Fruit fly (Drosophila melanogaster) whole organism, wandering third instar larva: Measurements from ENCODE around the gene CG43391.

Experiments
- Abd-B ChIP-seq: fragments of >200 bp; optimal IDR thresholded peaks from 2 replicates; lab custom pipeline; 2017; ENCODE audit warnings: missing biosample characterization, missing genetic modification characterization
- CG32264 ChIP-seq: fragments of 200-800 bp; sonication (Bioruptor generic); optimal IDR thresholded peaks from 2 replicates; lab custom pipeline; 2016; ENCODE audit warnings: missing biosample characterization, missing genetic modification characterization
- Dfd ChIP-seq: fragments of >200 bp; optimal IDR thresholded peaks from 2 replicates; lab custom pipeline; 2017; ENCODE audit warnings: missing biosample characterization, missing genetic modification characterization
- Jra ChIP-seq: sonication (Bioruptor generic); optimal IDR thresholded peaks from 2 replicates; lab custom pipeline; 2016; ENCODE audit warnings: missing biosample characterization, missing genetic modification characterization
- Rel ChIP-seq, 2 experiments: fragments of 200-800 bp; sonication (Bioruptor generic) in 1 of 2; optimal IDR thresholded peaks; 2 replicates in 1 of 2; 3 replicates in 1 of 2; lab custom pipeline; 2016 to 2019; ENCODE audit warnings: mild to moderate bottlenecking in 2 of 2, missing biosample characterization in 2 of 2, missing genetic modification characterization in 2 of 2, moderate library complexity in 1 of 2
- Sp1 ChIP-seq: fragments of 200-800 bp; sonication (Bioruptor generic); optimal IDR thresholded peaks from 3 replicates; lab custom pipeline; 2019; ENCODE audit warnings: missing biosample characterization, mild to moderate bottlenecking, missing genetic modification characterization, moderate library complexity
- brk ChIP-seq: fragments of 200-800 bp; sonication (Bioruptor generic); optimal IDR thresholded peaks from 2 replicates; lab custom pipeline; 2016; ENCODE audit warnings: missing biosample characterization, mild to moderate bottlenecking, missing genetic modification characterization
- fru ChIP-seq: fragments of 200-800 bp; sonication (Bioruptor generic); optimal IDR thresholded peaks from 3 replicates; lab custom pipeline; 2016; ENCODE audit warnings: missing biosample characterization, mild to moderate bottlenecking, missing genetic modification characterization
- h ChIP-seq: fragments of 200-800 bp; sonication (Bioruptor generic); optimal IDR thresholded peaks from 3 replicates; lab custom pipeline; 2016; ENCODE audit warnings: missing biosample characterization, mild to moderate bottlenecking, missing genetic modification characterization
- jim ChIP-seq: fragments of 175-275, 200-325 bp; sonication (Bioruptor generic); optimal IDR thresholded peaks from 2 replicates; lab custom pipeline; 2016; ENCODE audit warnings: missing biosample characterization, mild to moderate bottlenecking, missing genetic modification characterization
- lola ChIP-seq: fragments of >200 bp; optimal IDR thresholded peaks from 2 replicates; lab custom pipeline; 2017; ENCODE audit warnings: missing biosample characterization, missing genetic modification characterization
- pan ChIP-seq: fragments of >200 bp; optimal IDR thresholded peaks from 2 replicates; lab custom pipeline; 2017
- psq ChIP-seq: fragments of 200-800 bp; sonication (Bioruptor generic); optimal IDR thresholded peaks from 3 replicates; lab custom pipeline; 2017; ENCODE audit warnings: missing biosample characterization, mild to moderate bottlenecking, missing genetic modification characterization, moderate library complexity
- sv ChIP-seq: fragments of 200-800 bp; sonication (Bioruptor generic); optimal IDR thresholded peaks from 3 replicates; lab custom pipeline; 2016; ENCODE audit warnings: missing biosample characterization, missing genetic modification characterization

DNA sequence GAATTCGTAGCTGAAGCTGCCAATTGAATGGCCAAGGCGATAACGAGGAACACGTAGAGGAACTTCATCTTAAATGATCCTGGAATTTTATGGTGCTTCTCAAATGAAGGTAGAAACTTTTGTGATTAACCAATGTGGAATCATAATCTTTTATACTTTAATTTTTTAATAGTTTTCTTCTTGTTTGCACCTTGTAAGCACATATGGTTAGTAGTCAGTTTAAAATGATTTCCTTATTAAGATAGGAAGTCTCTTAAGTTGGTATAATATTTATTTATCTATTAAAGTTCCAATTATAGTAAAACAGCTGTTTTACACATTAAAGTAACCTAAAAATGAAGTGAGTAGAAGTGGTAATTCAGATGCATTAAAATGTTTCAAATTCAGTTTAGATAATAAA is at the start of gene CG43391:
- TF ChIP-seq Dfd (GFP tag; lab: Kevin White, UChicago) (no peak), sv (GFP tag; lab: Kevin White, UChicago) (no peak), Jra (no peak), lola (no peak), jim (GFP tag; lab: Kevin White, UChicago) (no peak), pan (no peak), brk (no peak), fru (no peak), CG32264 (GFP tag; lab: Kevin White, UChicago) (no peak), psq (GFP tag; lab: Kevin White, UChicago) (no peak), Abd-B (GFP tag; lab: Kevin White, UChicago) (no peak), Rel (GFP tag; optimal IDR thresholded peaks at IDR 0.05; lab: Kevin White, UChicago) (no peak), Rel (tag; optimal IDR thresholded peaks at IDR 0.05; lab: Kevin White, UChicago) (no peak), h (GFP tag; lab: Kevin White, UChicago) (no peak), Sp1 (GFP tag; lab: Kevin White, UChicago) (no peak)
